Worm (Caenorhabditis elegans): ENCODE measurements around the gene nhr-57.

Gene nhr-57

DNA sequence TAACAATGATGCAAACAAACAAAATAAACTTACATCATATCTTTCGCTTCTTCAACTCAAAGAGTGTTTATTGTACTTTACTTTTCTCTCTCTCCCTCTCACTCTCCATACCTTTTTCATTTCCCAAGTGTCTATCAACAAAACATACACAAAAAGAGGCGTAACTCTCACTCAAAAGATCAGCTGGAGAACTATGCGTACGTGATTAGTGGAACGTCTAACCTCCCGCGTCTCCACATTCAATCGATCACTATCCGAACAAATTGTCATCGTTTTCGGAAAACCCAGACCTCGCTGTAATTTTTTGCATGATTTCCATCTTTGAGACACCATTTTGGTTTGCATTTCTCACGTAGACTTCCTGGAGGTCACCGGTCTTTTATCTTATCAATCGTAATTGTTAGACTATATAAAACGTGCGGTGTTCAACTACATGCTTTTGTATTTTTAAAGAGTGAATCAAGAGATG is at the start of gene nhr-57:
Gene nhr-57 (plus strand): TSS at position 419 of the 469 bp plus-strand sequence.
- TF ChIP-seq W03F9.2 (tag; optimal IDR thresholded peaks at IDR 0.05) (no peak), dao-5 (tag; optimal IDR thresholded peaks at IDR 0.05) (no peak), him-1 (tag; optimal IDR thresholded peaks at IDR 0.05) (no peak)

DNA sequence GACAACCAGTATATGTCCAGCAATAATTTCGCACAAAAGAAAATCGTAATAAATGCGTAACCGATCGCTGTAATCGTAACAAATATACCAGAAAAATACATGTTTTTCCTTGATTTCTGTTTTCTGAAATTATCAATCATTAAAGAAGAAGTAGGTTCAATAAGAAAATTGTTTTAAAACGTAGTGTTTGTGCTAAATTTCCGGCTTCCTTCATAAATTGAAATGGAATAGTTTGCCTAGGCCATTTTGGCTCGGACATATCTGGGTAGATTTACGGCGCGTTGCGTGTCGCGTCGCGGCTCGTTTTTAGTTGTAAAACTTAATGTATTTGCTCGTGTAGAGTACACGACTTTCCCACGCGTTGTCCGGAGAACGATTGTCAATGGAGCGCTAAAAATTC is 48.7 kb upstream of the nhr-57 start, which contains the start of gene F38H12.5:
Gene F38H12.5 (minus strand): TSS at position 101 of the 400 bp plus-strand sequence.
- TF ChIP-seq dao-5 (tag; optimal IDR thresholded peaks at IDR 0.05) (no peak), W03F9.2 (tag; optimal IDR thresholded peaks at IDR 0.05) (no peak), him-1 (tag; optimal IDR thresholded peaks at IDR 0.05) (no peak)

DNA sequence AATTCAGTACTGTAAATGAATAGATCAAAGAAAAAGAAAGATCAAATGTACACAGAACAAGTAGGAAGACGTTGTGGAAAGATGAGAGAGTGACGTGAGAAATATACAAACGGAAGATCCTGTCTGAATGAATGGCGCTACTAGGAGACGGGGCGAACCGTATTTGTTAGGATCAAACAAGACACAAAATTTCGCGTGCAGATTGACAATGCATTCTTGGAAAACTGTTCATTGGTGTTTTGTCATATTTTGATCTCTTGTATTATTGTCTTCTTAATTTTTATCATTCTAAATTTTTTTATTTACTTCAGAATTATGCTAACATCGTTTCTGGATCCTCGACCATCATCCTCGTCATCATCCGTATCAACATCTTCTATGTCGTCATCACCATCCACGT is 36.9 kb upstream of the nhr-57 start, which contains the start of gene nhr-181:
Gene nhr-181 (plus strand): TSS at position 301 of the 400 bp plus-strand sequence.
- TF ChIP-seq dao-5 (tag; optimal IDR thresholded peaks at IDR 0.05), result no peak
- no peak for TF ChIP-seq him-1 (tag; optimal IDR thresholded peaks at IDR 0.05)

DNA sequence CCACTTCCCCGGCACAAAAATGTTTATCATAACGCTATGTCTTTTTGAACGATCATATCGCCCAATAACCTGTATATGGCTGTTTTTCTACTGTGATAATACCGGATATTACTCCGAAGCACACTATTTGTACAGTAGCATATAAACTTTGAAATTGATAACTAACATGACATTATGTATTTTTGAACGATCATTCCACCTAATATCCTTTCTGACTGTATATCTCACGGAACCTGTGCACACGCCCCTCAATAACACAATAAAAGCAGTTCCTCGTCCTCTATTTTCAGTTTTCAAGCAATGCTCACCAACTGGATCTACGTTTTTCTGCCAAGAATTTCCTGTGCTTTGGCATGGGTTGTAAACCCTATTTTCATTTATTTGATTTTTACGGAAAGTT is 30.1 kb upstream of the nhr-57 start, which contains the start of gene srj-40:
Gene srj-40 (plus strand): TSS at position 301 of the 400 bp plus-strand sequence.
- TF ChIP-seq W03F9.2 (tag; optimal IDR thresholded peaks at IDR 0.05), result no peak
- no peak for TF ChIP-seq him-1 (tag; optimal IDR thresholded peaks at IDR 0.05)
- TF ChIP-seq dao-5 (tag; optimal IDR thresholded peaks at IDR 0.05), result no peak

DNA sequence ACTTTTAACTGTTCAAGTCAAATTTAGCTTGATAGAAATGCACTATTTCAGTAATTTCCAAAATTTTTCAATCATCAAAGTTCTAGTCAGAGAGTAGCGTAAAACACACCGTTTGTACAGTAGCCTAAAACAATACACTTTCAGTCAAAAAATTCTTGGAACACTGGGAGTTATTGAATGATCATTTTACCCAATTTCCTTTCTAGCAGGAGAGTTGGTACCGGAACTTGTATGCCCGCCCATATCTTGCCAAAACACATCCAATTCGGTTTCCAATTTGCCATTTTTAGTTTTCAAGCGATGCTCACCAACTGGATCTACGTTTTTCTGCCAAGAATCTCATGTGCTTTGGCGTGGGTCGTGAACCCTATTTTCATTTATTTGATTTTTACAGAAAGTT is 27.4 kb upstream of the nhr-57 start, which contains the start of gene srj-39:
Gene srj-39 (plus strand): TSS at position 301 of the 400 bp plus-strand sequence.
- TF ChIP-seq W03F9.2 (tag; optimal IDR thresholded peaks at IDR 0.05) (no peak), him-1 (tag; optimal IDR thresholded peaks at IDR 0.05) (no peak), dao-5 (tag; optimal IDR thresholded peaks at IDR 0.05) (no peak)

DNA sequence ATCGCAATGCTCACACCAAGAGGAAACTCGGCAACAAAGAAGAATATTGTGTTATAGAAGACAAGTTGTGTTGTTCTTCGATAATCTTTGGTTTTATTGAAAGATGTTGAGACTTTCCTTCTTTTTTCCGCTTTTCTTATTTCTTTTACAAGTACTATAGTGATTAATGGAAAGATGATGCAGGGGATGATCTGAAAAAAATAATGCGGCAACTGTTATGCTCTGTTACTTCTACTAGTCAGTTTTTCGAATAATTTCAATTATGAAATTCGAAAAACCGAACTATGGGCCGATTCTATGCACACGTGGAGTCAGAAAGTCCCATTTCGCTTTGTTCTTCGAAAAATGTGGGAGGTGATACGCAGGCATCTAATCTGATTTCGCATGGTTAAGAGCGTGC is 25.0 kb upstream of the nhr-57 start:
- TF ChIP-seq W03F9.2 (tag; optimal IDR thresholded peaks at IDR 0.05), result no peak
- no peak for TF ChIP-seq him-1 (tag; optimal IDR thresholded peaks at IDR 0.05)
- no peak for TF ChIP-seq dao-5 (tag; optimal IDR thresholded peaks at IDR 0.05)

DNA sequence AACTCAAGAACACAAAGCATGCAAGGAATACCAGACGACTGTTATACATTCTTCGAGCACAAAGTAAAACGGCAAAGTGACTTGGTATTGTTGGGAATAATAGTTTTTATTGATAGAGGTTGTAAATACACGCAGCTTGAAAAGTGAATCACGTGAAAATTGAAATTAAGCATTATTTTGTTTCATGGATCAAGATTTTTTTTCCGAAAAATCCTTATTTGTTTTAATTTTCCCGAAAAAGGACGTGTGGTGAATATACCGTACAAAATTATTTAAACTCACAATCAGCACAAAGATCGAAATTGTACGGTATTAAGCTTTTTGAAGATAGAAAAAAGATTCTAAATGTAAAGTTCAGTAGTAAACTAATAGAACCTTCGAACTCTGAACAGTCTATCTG is 21.8 kb upstream of the nhr-57 start, which contains the start of gene clc-18:
Gene clc-18 (minus strand): TSS at position 101 of the 400 bp plus-strand sequence.
- TF ChIP-seq him-1 (tag; optimal IDR thresholded peaks at IDR 0.05), result no peak
- TF ChIP-seq dao-5 (tag; optimal IDR thresholded peaks at IDR 0.05), result no peak

DNA sequence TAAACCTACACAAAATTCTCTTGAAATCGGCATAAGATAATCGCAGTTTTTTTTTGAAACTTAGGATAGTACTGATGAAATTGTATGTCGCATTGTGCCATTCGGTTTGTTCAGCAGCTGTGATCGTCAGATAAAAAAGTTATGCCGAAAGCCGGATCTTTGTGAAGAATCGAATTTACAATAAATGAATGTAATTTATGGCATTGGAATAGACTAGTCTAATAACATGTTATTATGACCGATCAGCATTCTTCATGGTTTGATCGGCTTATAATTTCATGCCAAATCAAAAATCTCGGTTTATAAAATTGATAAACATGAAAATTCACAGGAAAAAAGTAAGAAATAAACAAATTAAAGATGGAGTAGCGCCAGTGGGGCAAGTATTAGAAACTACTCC is 19.2 kb upstream of the nhr-57 start, which contains the start of gene srw-134:
Gene srw-134 (minus strand): TSS at position 101 of the 400 bp plus-strand sequence.
- TF ChIP-seq dao-5 (tag; optimal IDR thresholded peaks at IDR 0.05) (no peak), him-1 (tag; optimal IDR thresholded peaks at IDR 0.05) (no peak), W03F9.2 (tag; optimal IDR thresholded peaks at IDR 0.05) (no peak)

DNA sequence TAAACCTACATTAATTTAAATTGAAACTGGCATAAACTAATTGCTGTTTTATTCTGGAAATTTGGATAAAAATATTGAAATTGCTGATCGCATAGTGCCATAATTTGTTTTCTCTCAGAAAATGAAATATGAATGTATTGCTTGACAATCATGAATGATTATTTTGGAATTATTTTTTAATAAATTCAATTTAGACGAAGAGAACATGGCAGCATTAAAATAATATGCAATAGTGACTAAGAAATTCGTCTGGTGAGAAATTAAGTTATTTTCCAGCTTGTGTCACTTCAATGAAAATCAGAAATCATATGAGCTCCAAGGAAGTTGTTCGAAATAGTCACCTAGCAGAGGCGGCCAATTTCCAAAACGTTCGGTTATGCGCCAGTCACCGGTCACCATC is 17.1 kb upstream of the nhr-57 start, which contains the start of gene srw-133:
Gene srw-133 (minus strand): TSS at position 101 of the 400 bp plus-strand sequence.
- TF ChIP-seq dao-5 (tag; optimal IDR thresholded peaks at IDR 0.05) (no peak), W03F9.2 (tag; optimal IDR thresholded peaks at IDR 0.05) (no peak), him-1 (tag; optimal IDR thresholded peaks at IDR 0.05) (no peak)

DNA sequence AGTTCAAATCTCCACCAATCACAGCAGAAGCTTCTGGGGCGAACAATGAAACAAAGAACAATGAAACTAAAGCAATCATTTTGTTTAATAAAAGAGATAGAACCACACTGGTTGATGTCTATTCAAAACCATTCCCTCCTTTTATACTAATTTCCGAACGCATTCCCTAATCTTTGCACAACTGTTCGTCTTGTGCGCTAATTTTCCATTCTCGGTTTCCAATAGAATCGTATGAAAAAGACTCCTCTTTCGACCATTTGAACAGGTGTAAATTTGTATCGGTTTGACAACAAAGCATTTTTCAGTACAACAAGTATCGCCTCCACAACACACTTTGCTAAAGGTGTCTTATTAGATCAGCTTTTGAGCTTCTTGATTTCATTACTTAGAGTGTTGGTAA is 15.6 kb upstream of the nhr-57 start, which contains the start of gene T05B4.8:
Gene T05B4.8 (minus strand): TSS at position 101 of the 400 bp plus-strand sequence.
- no peak for TF ChIP-seq W03F9.2 (tag; optimal IDR thresholded peaks at IDR 0.05)
- TF ChIP-seq dao-5 (tag; optimal IDR thresholded peaks at IDR 0.05), result no peak
- no peak for TF ChIP-seq him-1 (tag; optimal IDR thresholded peaks at IDR 0.05)

DNA sequence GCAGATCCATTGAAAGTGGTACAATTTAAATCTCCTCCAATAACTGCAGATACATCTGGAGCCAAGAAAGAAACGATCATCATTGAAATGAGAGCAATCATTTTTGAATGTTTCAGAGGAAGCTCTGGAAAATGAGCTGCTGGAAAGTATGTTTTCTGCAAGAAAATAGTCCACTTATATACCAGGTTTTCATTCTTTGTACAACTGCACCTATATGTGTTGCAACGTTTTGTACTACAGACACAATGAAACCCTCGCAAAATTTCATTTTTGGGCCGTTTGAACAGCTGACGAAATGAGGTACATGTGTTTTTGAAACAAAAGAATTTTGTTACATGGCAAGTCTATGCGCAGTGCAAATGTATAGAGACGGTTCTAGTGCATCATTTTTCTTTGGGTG is 13.4 kb upstream of the nhr-57 start, which contains the start of gene T05B4.9:
Gene T05B4.9 (minus strand): TSS at position 101 of the 400 bp plus-strand sequence.
- TF ChIP-seq him-1 (tag; optimal IDR thresholded peaks at IDR 0.05), result no peak
- no peak for TF ChIP-seq dao-5 (tag; optimal IDR thresholded peaks at IDR 0.05)
- TF ChIP-seq W03F9.2 (tag; optimal IDR thresholded peaks at IDR 0.05), result no peak

DNA sequence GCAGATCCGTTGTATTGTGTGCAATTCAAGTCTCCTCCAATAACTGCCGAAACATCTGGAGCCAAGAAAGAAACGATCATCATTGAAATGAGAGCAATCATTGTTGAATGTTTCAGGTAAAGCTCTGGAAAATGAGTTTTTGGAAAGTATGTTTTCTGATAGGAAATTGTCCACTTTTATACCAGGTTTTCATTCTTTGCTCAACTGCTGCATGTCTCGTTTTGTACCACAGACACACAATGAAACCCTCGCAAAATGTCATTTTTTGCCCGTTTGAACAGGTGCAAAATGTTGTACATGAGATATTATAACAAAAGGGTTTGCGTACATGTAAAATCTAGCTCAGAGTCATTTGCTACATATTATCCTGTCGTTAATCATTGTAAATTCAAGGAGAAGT is 11.1 kb upstream of the nhr-57 start, which contains the start of gene T05B4.10:
Gene T05B4.10 (minus strand): TSS at position 101 of the 400 bp plus-strand sequence.
- no peak for TF ChIP-seq him-1 (tag; optimal IDR thresholded peaks at IDR 0.05)
- no peak for TF ChIP-seq dao-5 (tag; optimal IDR thresholded peaks at IDR 0.05)
- no peak for TF ChIP-seq W03F9.2 (tag; optimal IDR thresholded peaks at IDR 0.05)

DNA sequence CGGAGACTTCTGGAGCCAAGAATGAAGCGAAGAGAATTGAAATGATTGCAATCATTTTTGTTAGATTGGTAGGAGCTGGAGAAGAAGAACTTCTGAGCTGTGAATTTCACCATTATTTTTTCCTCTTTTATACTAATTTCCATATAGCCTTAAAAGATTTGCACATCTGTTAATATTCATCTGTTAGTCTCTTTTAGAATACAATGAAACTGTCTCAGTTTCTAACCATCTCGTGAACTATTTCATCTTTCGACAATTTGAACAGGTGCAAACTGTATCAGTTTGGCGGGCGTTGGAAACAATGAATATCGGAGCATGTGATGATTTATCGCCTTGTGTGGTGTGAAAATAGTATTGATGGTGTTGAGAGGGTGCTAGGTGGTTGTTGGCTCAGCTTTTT is 9.3 kb upstream of the nhr-57 start, which contains the start of gene phat-5:
Gene phat-5 (minus strand): TSS at position 101 of the 400 bp plus-strand sequence.
- TF ChIP-seq him-1 (tag; optimal IDR thresholded peaks at IDR 0.05) (no peak), dao-5 (tag; optimal IDR thresholded peaks at IDR 0.05) (no peak), W03F9.2 (tag; optimal IDR thresholded peaks at IDR 0.05) (no peak)

DNA sequence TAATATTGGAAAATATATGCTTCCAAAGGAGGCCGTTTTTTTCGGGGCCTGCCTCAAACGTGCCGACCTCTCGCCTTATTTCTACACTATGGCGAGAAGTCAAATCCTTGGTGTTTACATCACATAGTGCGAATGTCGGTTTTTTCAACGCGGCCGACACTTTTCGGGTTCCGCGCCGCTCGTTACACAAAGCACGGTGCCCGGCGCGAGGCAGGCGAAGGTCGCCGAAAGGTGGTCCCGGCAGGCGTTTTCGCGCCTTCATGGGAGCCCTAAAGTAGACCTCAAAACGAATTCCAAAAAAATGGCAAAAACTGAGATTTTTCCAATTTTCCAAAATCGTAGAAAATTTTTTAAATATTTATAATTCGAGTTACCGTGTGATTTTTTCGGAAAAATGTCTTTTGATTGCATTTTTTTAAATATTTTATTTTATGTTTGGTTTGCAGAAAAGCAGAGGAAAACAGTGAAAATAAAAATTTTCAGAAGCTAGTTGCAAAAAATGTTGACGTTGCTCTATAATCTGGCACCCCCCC is 6.1 kb upstream of the nhr-57 start, which contains the start of gene T05B4.12:
Gene T05B4.12 (minus strand): TSS at position 483 of the 533 bp plus-strand sequence.
- no peak for TF ChIP-seq him-1 (tag; optimal IDR thresholded peaks at IDR 0.05)
- no peak for TF ChIP-seq dao-5 (tag; optimal IDR thresholded peaks at IDR 0.05)
- TF ChIP-seq W03F9.2 (tag; optimal IDR thresholded peaks at IDR 0.05), result no peak
